Worm (Caenorhabditis elegans) whole organism, L1 larva: Measurements from ENCODE around the gene C50E3.12.

Source experiments
- C04F5.9 ChIP-seq: sonication (generic microtip); optimal IDR thresholded peaks from 2 replicates; lab custom pipeline; 2016; ENCODE audit warnings: missing genetic modification characterization, missing compliant biosample characterization
- C16A3.4 ChIP-seq: fragments of 150-350 bp; optimal IDR thresholded peaks from 2 replicates; lab custom pipeline; 2014; ENCODE audit warnings: missing biosample characterization, missing genetic modification characterization
- F16B12.6 ChIP-seq: fragments of 150-350 bp; optimal IDR thresholded peaks from 2 replicates; lab custom pipeline; 2014; ENCODE audit warnings: missing biosample characterization, missing genetic modification characterization
- aly-2 ChIP-seq: fragments of 150-350 bp; optimal IDR thresholded peaks from 2 replicates; lab custom pipeline; 2014; ENCODE audit warnings: missing biosample characterization, missing genetic modification characterization
- ama-1 ChIP-seq: fragments of 150-350 bp; optimal IDR thresholded peaks from 2 replicates; lab custom pipeline; 2014
- blmp-1 ChIP-seq: fragments of 150-350 bp; optimal IDR thresholded peaks from 2 replicates; lab custom pipeline; 2014; ENCODE audit warnings: missing biosample characterization, missing genetic modification characterization
- ceh-63 ChIP-seq: fragments of 200-800 bp; sonication (Bioruptor generic); optimal IDR thresholded peaks from 2 replicates; lab custom pipeline; 2018; ENCODE audit warnings: mild to moderate bottlenecking, missing genetic modification characterization, missing compliant biosample characterization
- ceh-8 ChIP-seq: fragments of 200-800 bp; sonication (Bioruptor generic); optimal IDR thresholded peaks from 2 replicates; lab custom pipeline; 2018; ENCODE audit warnings: mild to moderate bottlenecking, missing genetic modification characterization, moderate library complexity, missing compliant biosample characterization
- ceh-90 ChIP-seq: sonication (generic microtip); optimal IDR thresholded peaks from 2 replicates; lab custom pipeline; 2016; ENCODE audit warnings: missing genetic modification characterization, missing compliant biosample characterization
- ces-1 ChIP-seq: fragments of 150-350 bp; optimal IDR thresholded peaks from 2 replicates; lab custom pipeline; 2014; ENCODE audit warnings: missing biosample characterization, missing genetic modification reagents, missing genetic modification characterization
- efl-1 ChIP-seq, 4 experiments: fragments of 150-350 bp; optimal IDR thresholded peaks in 3 of 4; peaks in 1 of 4; 1 replicate in 1 of 4; 2 replicates in 3 of 4; lab custom pipeline; 2014; ENCODE audit warnings: missing biosample characterization in 2 of 4, missing genetic modification characterization in 2 of 4, missing genetic modification reagents in 2 of 4
- efl-3 ChIP-seq: fragments of 200-800 bp; sonication (Bioruptor generic); optimal IDR thresholded peaks from 2 replicates; lab custom pipeline; 2018; ENCODE audit warnings: mild to moderate bottlenecking, missing genetic modification characterization, missing compliant biosample characterization
- egl-13 ChIP-seq: sonication (generic microtip); optimal IDR thresholded peaks from 2 replicates; lab custom pipeline; 2016; ENCODE audit warnings: missing genotype, missing genetic modification reagents, missing genetic modification characterization, missing compliant biosample characterization
- elt-2 ChIP-seq: sonication (generic microtip); optimal IDR thresholded peaks from 2 replicates; lab custom pipeline; 2016; ENCODE audit warnings: missing genetic modification characterization, mild to moderate bottlenecking, inconsistent platforms, missing compliant biosample characterization, missing genetic modification reagents
- fkh-10 ChIP-seq: sonication (generic microtip); optimal IDR thresholded peaks from 2 replicates; lab custom pipeline; 2017; ENCODE audit warnings: missing biosample characterization, missing genetic modification reagents, missing genetic modification characterization
- fkh-4 ChIP-seq: sonication (generic microtip); optimal IDR thresholded peaks from 2 replicates; lab custom pipeline; 2016; ENCODE audit warnings: missing compliant biosample characterization, missing genetic modification characterization, borderline replicate concordance
- fkh-8 ChIP-seq: sonication (generic microtip); optimal IDR thresholded peaks from 2 replicates; lab custom pipeline; 2016; ENCODE audit warnings: mild to moderate bottlenecking, missing genetic modification characterization, missing compliant biosample characterization
- fos-1 ChIP-seq: fragments of 150-350 bp; optimal IDR thresholded peaks from 2 replicates; lab custom pipeline; 2014; ENCODE audit warnings: missing biosample characterization, missing genetic modification characterization
- hlh-4 ChIP-seq: sonication (generic microtip); optimal IDR thresholded peaks from 2 replicates; lab custom pipeline; 2016; ENCODE audit warnings: mild to moderate bottlenecking, missing genetic modification characterization, missing compliant biosample characterization
- hpl-2 ChIP-seq: fragments of 150-350 bp; optimal IDR thresholded peaks from 2 replicates; lab custom pipeline; 2014; ENCODE audit warnings: missing biosample characterization, missing genetic modification reagents, missing genetic modification characterization
- isw-1 ChIP-seq: fragments of 200-800 bp; sonication (Bioruptor generic); IDR thresholded peaks from 2 replicates; pipeline ENCODE4 v1.3.6; 2022; ENCODE audit warnings: missing genetic modification characterization, missing compliant biosample characterization
- jun-1 ChIP-seq: fragments of 150-350 bp; optimal IDR thresholded peaks from 2 replicates; lab custom pipeline; 2014; ENCODE audit warnings: missing biosample characterization, missing genetic modification reagents, missing genetic modification characterization
- lin-15B ChIP-seq: fragments of 150-350 bp; sonication (generic microtip); optimal IDR thresholded peaks from 3 replicates; lab custom pipeline; 2014; ENCODE audit warnings: missing biosample characterization, missing genetic modification characterization
- lin-35 ChIP-seq, 2 experiments: fragments of 150-350 bp; optimal IDR thresholded peaks; 2 replicates each; lab custom pipeline; 2014; ENCODE audit warnings: missing biosample characterization in 2 of 2, missing genetic modification characterization in 2 of 2, missing genetic modification reagents in 2 of 2
- lin-39 ChIP-seq: fragments of 150-350 bp; optimal IDR thresholded peaks from 2 replicates; lab custom pipeline; 2014; ENCODE audit warnings: missing biosample characterization, missing genetic modification reagents, missing genetic modification characterization
- mep-1 ChIP-seq: fragments of 150-350 bp; optimal IDR thresholded peaks from 2 replicates; lab custom pipeline; 2014; ENCODE audit warnings: missing biosample characterization, missing genetic modification characterization
- nhr-11 ChIP-seq: fragments of 150-350 bp; optimal IDR thresholded peaks from 2 replicates; lab custom pipeline; 2014; ENCODE audit warnings: missing biosample characterization, missing genetic modification characterization
- nhr-19 ChIP-seq: fragments of 200-800 bp; sonication (Bioruptor generic); conservative IDR thresholded peaks from 2 replicates; pipeline ENCODE4 v1.3.6; 2022; ENCODE audit warnings: missing genetic modification characterization, missing compliant biosample characterization
- nhr-20 ChIP-seq: sonication (generic microtip); optimal IDR thresholded peaks from 2 replicates; lab custom pipeline; 2016; ENCODE audit warnings: mild to moderate bottlenecking, missing genetic modification characterization, missing compliant biosample characterization
- nhr-28 ChIP-seq: fragments of 150-350 bp; optimal IDR thresholded peaks from 2 replicates; lab custom pipeline; 2014; ENCODE audit warnings: missing biosample characterization, missing genetic modification characterization
- nhr-47 ChIP-seq: sonication (generic microtip); optimal IDR thresholded peaks from 2 replicates; lab custom pipeline; 2016; ENCODE audit warnings: mild to moderate bottlenecking, missing genetic modification characterization, moderate library complexity, missing compliant biosample characterization
- nhr-71 ChIP-seq: sonication (generic microtip); optimal IDR thresholded peaks from 2 replicates; lab custom pipeline; 2016; ENCODE audit warnings: mild to moderate bottlenecking, missing genetic modification characterization, moderate library complexity, missing compliant biosample characterization
- nhr-76 ChIP-seq: sonication (generic microtip); optimal IDR thresholded peaks from 2 replicates; lab custom pipeline; 2017; ENCODE audit warnings: missing biosample characterization, missing genetic modification characterization
- nhr-77 ChIP-seq: fragments of 150-350 bp; optimal IDR thresholded peaks from 2 replicates; lab custom pipeline; 2014; ENCODE audit warnings: missing biosample characterization, missing genetic modification characterization
- nhr-85 ChIP-seq: sonication (generic microtip); peaks from one replicate; lab custom pipeline; 2016; ENCODE audit warnings: missing genetic modification characterization, inconsistent platforms, missing compliant biosample characterization
- nhr-90 ChIP-seq: sonication (generic microtip); optimal IDR thresholded peaks from 2 replicates; lab custom pipeline; 2016; ENCODE audit warnings: mild to moderate bottlenecking, missing genetic modification characterization, missing compliant biosample characterization; ENCODE audit not compliant: poor library complexity
- rnt-1 ChIP-seq: sonication (generic microtip); optimal IDR thresholded peaks from 2 replicates; lab custom pipeline; 2016; ENCODE audit warnings: mild to moderate bottlenecking, missing genetic modification characterization, moderate library complexity, missing compliant biosample characterization
- snu-23 ChIP-seq: sonication (generic microtip); optimal IDR thresholded peaks from 2 replicates; lab custom pipeline; 2016; ENCODE audit warnings: missing genetic modification characterization, missing compliant biosample characterization
- sptf-1 ChIP-seq: fragments of 150-350 bp; optimal IDR thresholded peaks from 2 replicates; lab custom pipeline; 2014; ENCODE audit warnings: missing biosample characterization, missing genetic modification characterization
- sup-37 ChIP-seq: fragments of 200-800 bp; sonication (Bioruptor generic); optimal IDR thresholded peaks from 2 replicates; lab custom pipeline; 2018; ENCODE audit warnings: mild to moderate bottlenecking, missing genetic modification characterization, missing compliant biosample characterization
- swsn-7 ChIP-seq: sonication (generic microtip); optimal IDR thresholded peaks from 2 replicates; lab custom pipeline; 2016; ENCODE audit warnings: missing genetic modification characterization, missing compliant biosample characterization
- tbx-2 ChIP-seq: sonication (generic microtip); optimal IDR thresholded peaks from 2 replicates; lab custom pipeline; 2016; ENCODE audit warnings: missing genetic modification characterization, missing compliant biosample characterization
- tlp-1 ChIP-seq: fragments of 150-350 bp; optimal IDR thresholded peaks from 2 replicates; lab custom pipeline; 2014; ENCODE audit warnings: missing biosample characterization, missing genetic modification characterization
- unc-130 ChIP-seq: fragments of 150-350 bp; optimal IDR thresholded peaks from 2 replicates; lab custom pipeline; 2017; ENCODE audit warnings: missing biosample characterization, missing genetic modification characterization, inconsistent platforms
- unc-62 ChIP-seq: fragments of 150-350 bp; optimal IDR thresholded peaks from 2 replicates; lab custom pipeline; 2014; ENCODE audit warnings: missing biosample characterization, missing genetic modification reagents, missing genetic modification characterization
- vab-15 ChIP-seq: sonication (generic microtip); optimal IDR thresholded peaks from 2 replicates; lab custom pipeline; 2017; ENCODE audit warnings: missing genotype, mild to moderate bottlenecking, missing genetic modification characterization, missing compliant biosample characterization
- xbp-1 ChIP-seq: sonication (generic microtip); optimal IDR thresholded peaks from 2 replicates; lab custom pipeline; 2016; ENCODE audit warnings: missing genetic modification characterization, missing compliant biosample characterization
- zag-1 ChIP-seq: fragments of 150-350 bp; optimal IDR thresholded peaks from 2 replicates; lab custom pipeline; 2014; ENCODE audit warnings: missing biosample characterization, missing genetic modification characterization
- zip-4 ChIP-seq: fragments of 200-800 bp; sonication (Bioruptor generic); optimal IDR thresholded peaks from 2 replicates; lab custom pipeline; 2018; ENCODE audit warnings: mild to moderate bottlenecking, missing genetic modification characterization, moderate library complexity, missing compliant biosample characterization

The C50E3.12 gene

DNA sequence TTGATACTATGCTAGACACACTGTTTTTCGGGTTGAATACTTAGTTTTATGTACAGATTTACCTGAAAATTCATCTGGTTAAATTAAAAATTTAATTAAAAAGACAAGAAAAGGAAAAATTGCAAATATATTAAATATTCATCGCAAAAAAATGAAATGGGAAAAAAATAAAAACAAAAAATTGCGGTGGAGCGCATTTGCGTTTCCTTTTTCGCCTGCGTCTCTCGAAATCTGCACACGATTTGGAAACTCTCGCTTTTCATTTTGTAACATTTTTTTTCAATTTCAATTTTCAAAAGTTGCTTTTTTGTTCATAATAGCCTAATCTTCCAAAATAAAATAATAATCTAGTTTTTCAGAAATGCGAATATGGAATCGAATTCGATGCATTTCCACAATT lies 34.2 kb downstream of the C50E3.12 start, which contains the start of the genes F19F10.11 and C50E3.5 (continued):
- TF ChIP-seq efl-1 (optimal IDR thresholded peaks at IDR 0.05; lab: Kevin White, UChicago) (peak; percentile 69 to 71), efl-1 (GFP tag; optimal IDR thresholded peaks at IDR 0.05 in 1 of 2; lab: Kevin White, UChicago) (peak; percentile 69 to 95), F16B12.6 (tag; lab: Kevin White, UChicago) (no peak), efl-3 (GFP tag; lab: Kevin White, UChicago) (no peak), nhr-11 (no peak), nhr-20 (tag; lab: Kevin White, UChicago) (peak; percentile 69), lin-15B (peak; percentile 38), blmp-1 (peak; percentile 56), nhr-47 (peak; percentile 73), ama-1 (lab: Kevin White, UChicago) (no peak), aly-2 (tag; lab: Kevin White, UChicago) (no peak), nhr-90 (tag; lab: Kevin White, UChicago) (peak; percentile 66), ces-1 (no peak), rnt-1 (peak; percentile 57), fos-1 (tag; lab: Kevin White, UChicago) (peak; percentile 46), C04F5.9 (tag; lab: Kevin White, UChicago) (no peak), ceh-63 (GFP tag; lab: Kevin White, UChicago) (no peak), nhr-77 (tag; lab: Kevin White, UChicago) (no peak), lin-39 (tag; lab: Kevin White, UChicago) (no peak), isw-1 (GFP tag; lab: Robert Waterston, UW) (peak; percentile 26), nhr-19 (GFP tag; lab: Robert Waterston, UW) (peak; percentile 66), C16A3.4 (tag; lab: Kevin White, UChicago) (peak; percentile 67), tlp-1 (tag; lab: Kevin White, UChicago) (no peak), swsn-7 (tag; lab: Kevin White, UChicago) (peak; percentile 70), jun-1 (tag; lab: Kevin White, UChicago) (no peak)

DNA sequence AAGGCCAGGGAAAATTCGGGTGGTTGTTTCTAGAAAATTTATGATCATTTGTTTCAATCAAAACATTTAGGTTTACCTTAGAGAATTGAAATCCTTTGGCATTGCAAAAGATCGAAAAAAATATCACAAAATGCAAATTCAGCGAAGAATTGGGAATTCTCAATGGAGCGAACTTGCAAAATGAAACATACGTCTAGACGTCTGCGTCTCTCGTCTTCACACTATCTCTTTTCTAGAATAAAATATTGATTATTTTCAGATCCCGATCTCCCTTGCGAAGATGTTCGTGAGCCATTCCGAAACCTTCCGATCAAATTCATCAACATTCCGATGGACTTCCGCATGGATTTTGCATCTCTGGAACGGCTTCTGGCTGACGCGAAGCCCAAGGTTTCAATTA lies 41.5 kb downstream of the C50E3.12 start, which contains the start of gene ets-6:
Gene ets-6, minus strand, starts transcription at position 169 of the 400 bp plus-strand sequence.
- TF ChIP-seq nhr-77 (tag; lab: Kevin White, UChicago): peak; percentile 60
- peak; percentile 76 for TF ChIP-seq nhr-71 (tag; lab: Kevin White, UChicago)
- TF ChIP-seq zip-4 (GFP tag; lab: Kevin White, UChicago): no peak
- TF ChIP-seq nhr-76 (tag; lab: Kevin White, UChicago): no peak
- peak; percentile 20 for TF ChIP-seq blmp-1
- no peak for TF ChIP-seq fkh-8 (tag; lab: Kevin White, UChicago)
- TF ChIP-seq hpl-2 (GFP tag; lab: Kevin White, UChicago): no peak
- TF ChIP-seq C16A3.4 (tag; lab: Kevin White, UChicago): peak; percentile 27
- no peak for TF ChIP-seq ceh-8 (GFP tag; lab: Kevin White, UChicago)
- TF ChIP-seq unc-130 (tag; lab: Kevin White, UChicago): no peak
- peak; percentile 2 for TF ChIP-seq lin-15B
- TF ChIP-seq nhr-19 (GFP tag; lab: Robert Waterston, UW): peak; percentile 54
- TF ChIP-seq nhr-47: peak; percentile 70
- no peak for TF ChIP-seq unc-62 (GFP tag; lab: Kevin White, UChicago)
- peak; percentile 74 for TF ChIP-seq snu-23 (GFP tag; lab: Kevin White, UChicago)
- TF ChIP-seq sptf-1: no peak
- peak; percentile 82 for TF ChIP-seq nhr-85
- TF ChIP-seq tbx-2 (tag; lab: Kevin White, UChicago): peak; percentile 54
- TF ChIP-seq ceh-90 (tag; lab: Kevin White, UChicago): no peak
- no peak for TF ChIP-seq aly-2 (tag; lab: Kevin White, UChicago)
- no peak for TF ChIP-seq nhr-28 (tag; lab: Kevin White, UChicago)
- no peak for TF ChIP-seq efl-3 (GFP tag; lab: Kevin White, UChicago)
- no peak for TF ChIP-seq fkh-4 (tag; lab: Kevin White, UChicago)
- TF ChIP-seq C04F5.9 (tag; lab: Kevin White, UChicago): no peak
- TF ChIP-seq egl-13 (tag; lab: Kevin White, UChicago): no peak
- TF ChIP-seq swsn-7 (tag; lab: Kevin White, UChicago): peak; percentile 62
- peak; percentile 37 for TF ChIP-seq fos-1 (tag; lab: Kevin White, UChicago)
- no peak for TF ChIP-seq sup-37
- peak; percentile 55 for TF ChIP-seq xbp-1
- TF ChIP-seq jun-1 (tag; lab: Kevin White, UChicago): peak; percentile 49
- TF ChIP-seq zag-1: no peak
- no peak for TF ChIP-seq isw-1 (GFP tag; lab: Robert Waterston, UW)
- TF ChIP-seq mep-1: peak; percentile 72
- peak; percentile 58 to 79 for TF ChIP-seq lin-35 (GFP tag; optimal IDR thresholded peaks at IDR 0.05; lab: Kevin White, UChicago)
- TF ChIP-seq efl-1 (optimal IDR thresholded peaks at IDR 0.05; lab: Kevin White, UChicago): peak; percentile 75 to 77
- TF ChIP-seq efl-1 (GFP tag; optimal IDR thresholded peaks at IDR 0.05 in 1 of 2; lab: Kevin White, UChicago): peak; percentile 67 to 96
- TF ChIP-seq hlh-4 (tag; lab: Kevin White, UChicago): no peak
- TF ChIP-seq elt-2: no peak
- no peak for TF ChIP-seq nhr-11
- TF ChIP-seq ceh-63 (GFP tag; lab: Kevin White, UChicago): no peak
- no peak for TF ChIP-seq vab-15 (tag; lab: Kevin White, UChicago)
- TF ChIP-seq fkh-10 (GFP tag; lab: Kevin White, UChicago): no peak
